Worm (Caenorhabditis elegans) whole organism, early embryonic: Measurements from ENCODE around the gene H14E04.3.

Experiments
- B0310.2 ChIP-seq: sonication (generic microtip); optimal IDR thresholded peaks from 2 replicates; lab custom pipeline; 2016; ENCODE audit warnings: mild to moderate bottlenecking, missing genetic modification characterization, missing compliant biosample characterization
- F13C5.2 ChIP-seq: sonication (generic microtip); optimal IDR thresholded peaks from 2 replicates; lab custom pipeline; 2017; ENCODE audit warnings: mild to moderate bottlenecking, missing genetic modification characterization, inconsistent platforms, missing compliant biosample characterization
- aly-1 ChIP-seq: sonication (generic microtip); optimal IDR thresholded peaks from 2 replicates; lab custom pipeline; 2016; ENCODE audit warnings: missing genetic modification characterization, missing compliant biosample characterization
- ama-1 ChIP-seq: fragments of 150-350 bp; optimal IDR thresholded peaks from 2 replicates; lab custom pipeline; 2014
- ceh-13 ChIP-seq: fragments of 200-800 bp; sonication (Bioruptor generic); optimal IDR thresholded peaks from 2 replicates; lab custom pipeline; 2018; ENCODE audit warnings: mild to moderate bottlenecking, missing genetic modification characterization, missing compliant biosample characterization
- ceh-36 ChIP-seq: sonication (generic microtip); optimal IDR thresholded peaks from 2 replicates; lab custom pipeline; 2016; ENCODE audit warnings: missing genetic modification characterization, inconsistent platforms, missing compliant biosample characterization
- ets-7 ChIP-seq: sonication (generic microtip); optimal IDR thresholded peaks from 2 replicates; lab custom pipeline; 2016; ENCODE audit warnings: missing genotype, missing genetic modification characterization, missing compliant biosample characterization
- flt-1 ChIP-seq: fragments of 200-800 bp; sonication (Bioruptor generic); IDR thresholded peaks from 2 replicates; pipeline ENCODE4 v1.3.6; 2022; ENCODE audit warnings: missing genetic modification characterization, missing compliant biosample characterization
- hmbx-1 ChIP-seq: sonication (generic microtip); optimal IDR thresholded peaks from 2 replicates; lab custom pipeline; 2016; ENCODE audit warnings: mild to moderate bottlenecking, missing genetic modification characterization, missing compliant biosample characterization
- hmg-4 ChIP-seq: fragments of 200-800 bp; sonication (Bioruptor generic); optimal IDR thresholded peaks from 2 replicates; lab custom pipeline; 2018; ENCODE audit warnings: mild to moderate bottlenecking, missing genetic modification characterization, missing compliant biosample characterization
- hnd-1 ChIP-seq: sonication (generic microtip); optimal IDR thresholded peaks from 2 replicates; lab custom pipeline; 2016; ENCODE audit warnings: missing genetic modification characterization, missing compliant biosample characterization
- pes-1 ChIP-seq: fragments of 200-800 bp; sonication (Bioruptor generic); IDR thresholded peaks from 2 replicates; pipeline ENCODE4 v1.3.6; 2022; ENCODE audit warnings: missing genetic modification reagents, missing genetic modification characterization, missing compliant biosample characterization
- scrt-1 ChIP-seq: fragments of 200-800 bp; sonication (Bioruptor generic); IDR thresholded peaks from 2 replicates; pipeline ENCODE4 v1.3.6; 2022; ENCODE audit warnings: missing genetic modification characterization, missing compliant biosample characterization
- sea-1 ChIP-seq: fragments of 200-800 bp; sonication (Bioruptor generic); conservative IDR thresholded peaks from 2 replicates; pipeline ENCODE4 v1.3.6; 2022; ENCODE audit warnings: missing genetic modification characterization, missing compliant biosample characterization
- tbx-11 ChIP-seq: fragments of 200-800 bp; sonication (Bioruptor generic); IDR thresholded peaks from 2 replicates; pipeline ENCODE4 v1.3.6; 2022; ENCODE audit warnings: missing genetic modification characterization, missing compliant biosample characterization
- tbx-37 ChIP-seq: fragments of 200-800 bp; sonication (Bioruptor generic); conservative IDR thresholded peaks from 2 replicates; pipeline ENCODE4 v1.3.6; 2022; ENCODE audit warnings: missing genetic modification reagents, missing genetic modification characterization, missing compliant biosample characterization
- tra-4 ChIP-seq: sonication (generic microtip); optimal IDR thresholded peaks from 2 replicates; lab custom pipeline; 2017; ENCODE audit warnings: missing genetic modification characterization, missing compliant biosample characterization

The H14E04.3 gene

DNA sequence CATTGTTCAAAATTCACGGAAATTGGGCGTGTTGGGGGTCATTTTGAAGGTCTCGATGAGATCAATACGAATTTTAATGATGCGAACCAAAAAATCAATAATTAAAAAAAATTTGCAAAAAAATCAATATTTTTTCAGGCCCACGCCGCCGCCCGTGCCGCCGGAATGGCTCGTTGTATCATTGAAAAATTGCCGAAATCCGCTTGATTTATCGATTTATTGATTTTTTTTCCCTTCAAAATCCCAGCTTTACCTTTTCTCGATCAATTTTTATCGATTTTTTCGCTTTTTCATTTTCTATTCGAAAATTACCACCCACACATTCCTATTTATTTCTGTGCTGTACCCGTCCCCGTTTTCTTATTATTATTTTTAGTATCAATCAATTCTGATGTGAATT lies 2.0 kb downstream of the H14E04.3 start:
- no peak for TF ChIP-seq tra-4
- no peak for TF ChIP-seq sea-1 (GFP tag; lab: Robert Waterston, UW)

DNA sequence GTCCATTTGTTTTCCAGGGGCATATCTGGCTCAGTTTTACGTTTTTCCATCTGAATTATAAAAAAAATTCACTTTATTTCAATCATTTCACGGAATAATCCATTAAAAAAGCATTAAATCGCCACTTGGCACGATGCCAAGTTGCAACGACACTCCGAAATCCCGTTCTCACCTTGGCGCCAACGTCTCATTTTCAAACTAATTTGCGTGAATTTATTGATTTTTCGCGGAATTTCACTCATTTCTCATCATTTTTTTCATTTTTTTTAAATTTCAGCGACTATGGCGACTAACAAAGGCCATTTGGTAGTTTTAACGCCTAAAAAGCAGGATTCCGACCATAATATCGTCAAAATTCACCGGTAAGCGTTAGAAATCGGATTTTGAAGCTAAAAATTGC lies 10.5 kb downstream of the H14E04.3 start, which contains the start of gene H14E04.2:
H14E04.2 (plus strand) TSS at position 276 of the 400 bp plus-strand sequence.
- TF ChIP-seq hmg-4 = no peak
- no peak for TF ChIP-seq tbx-37 (GFP tag; lab: Robert Waterston, UW)

DNA sequence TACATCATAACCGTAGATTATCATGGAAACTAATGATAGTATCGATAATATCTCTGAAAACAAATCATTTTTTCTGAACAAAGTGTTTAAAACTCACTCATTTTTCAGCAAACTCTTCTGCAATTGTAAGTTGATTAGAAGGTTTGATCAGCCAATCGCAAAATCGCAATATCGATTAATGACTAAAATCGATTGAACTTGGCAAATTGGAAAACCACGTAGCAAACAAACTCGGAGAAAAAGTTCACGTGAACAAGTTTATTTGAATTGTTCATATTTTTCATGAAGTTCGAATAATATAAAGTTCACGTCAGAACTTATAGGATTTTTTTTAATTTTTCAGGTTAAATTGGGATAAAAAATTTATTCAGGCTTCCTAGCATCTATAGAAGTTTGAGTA lies 14.5 kb downstream of the H14E04.3 start, which contains the start of gene H04J21.1:
H04J21.1 (minus strand) TSS at position 101 of the 400 bp plus-strand sequence.
- TF ChIP-seq tbx-11 (GFP tag; lab: Robert Waterston, UW) (no peak), ets-7 (tag; lab: Kevin White, UChicago) (no peak), hnd-1 (tag; lab: Kevin White, UChicago) (no peak), hmg-4 (no peak), aly-1 (tag; lab: Kevin White, UChicago) (no peak), ama-1 (no peak), flt-1 (GFP tag; lab: Robert Waterston, UW) (no peak), B0310.2 (no peak), scrt-1 (GFP tag; lab: Robert Waterston, UW) (no peak)

DNA sequence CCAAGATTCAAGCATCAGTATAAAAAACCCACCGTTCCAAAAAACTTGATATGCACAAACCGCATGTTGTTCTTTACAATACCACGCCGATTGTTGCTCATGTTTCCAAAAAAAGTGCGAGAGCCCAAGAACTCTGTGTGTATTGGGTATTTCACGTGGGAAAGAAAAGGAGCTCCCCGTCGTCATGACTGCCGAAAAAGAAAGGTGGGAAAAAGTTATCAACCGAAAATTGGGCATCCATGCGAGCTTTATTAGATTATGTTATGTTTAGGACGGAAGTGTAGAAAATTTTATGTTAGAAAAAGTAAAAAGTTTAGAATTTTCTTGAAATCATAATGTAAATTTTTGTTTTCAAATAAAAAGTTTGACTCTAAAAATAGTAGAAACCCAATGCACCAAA lies 18.0 kb downstream of the H14E04.3 start, which contains the start of gene H04J21.4:
H04J21.4 (minus strand) TSS at position 101 of the 400 bp plus-strand sequence.
- TF ChIP-seq flt-1 (GFP tag; lab: Robert Waterston, UW) = no peak
- no peak for TF ChIP-seq tbx-11 (GFP tag; lab: Robert Waterston, UW)
- TF ChIP-seq hmg-4 = no peak

DNA sequence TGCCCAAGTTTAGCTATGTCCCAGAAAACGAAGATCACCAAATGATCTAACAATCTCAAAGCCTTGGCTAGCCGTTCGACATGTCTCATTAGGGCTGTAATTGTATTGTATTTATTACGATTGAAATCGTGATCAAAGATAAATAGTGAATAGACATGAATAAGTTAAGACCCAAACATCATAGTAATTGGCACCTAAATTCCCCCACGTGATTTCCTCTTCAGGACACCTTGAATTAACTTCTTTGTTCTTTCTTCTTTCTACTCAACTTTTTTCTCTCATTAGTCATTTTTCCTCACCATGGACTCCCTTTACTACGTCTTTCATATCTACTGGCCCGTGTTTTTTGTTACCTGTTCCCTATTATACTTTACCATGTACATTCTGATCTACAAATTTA lies 23.7 kb downstream of the H14E04.3 start, which contains the start of gene srd-69:
srd-69 (plus strand) TSS at position 301 of the 400 bp plus-strand sequence.
- TF ChIP-seq B0310.2 (no peak), ets-7 (tag; lab: Kevin White, UChicago) (no peak), flt-1 (GFP tag; lab: Robert Waterston, UW) (no peak), F13C5.2 (tag; lab: Kevin White, UChicago) (no peak), ama-1 (no peak), tbx-11 (GFP tag; lab: Robert Waterston, UW) (no peak)

DNA sequence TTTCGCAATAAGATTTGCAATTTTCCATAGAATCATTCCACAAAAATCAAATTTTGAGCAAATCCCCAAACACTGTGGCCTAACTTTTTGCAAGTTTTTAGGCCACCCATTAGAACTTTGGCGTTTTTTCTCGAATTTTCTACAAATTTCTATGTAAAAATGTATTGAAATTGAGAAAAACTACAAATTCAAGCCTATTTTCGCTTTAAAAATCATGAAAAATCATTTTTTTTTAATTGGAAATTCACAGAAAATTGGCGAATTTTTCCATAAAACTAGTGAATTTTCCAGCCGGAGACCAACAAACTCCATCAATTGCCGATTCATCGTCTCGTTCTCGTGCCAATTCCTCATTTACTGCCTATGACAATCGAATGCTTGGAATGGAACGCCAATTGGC lies 36.4 kb downstream of the H14E04.3 start:
- TF ChIP-seq B0310.2 (no peak), tbx-37 (GFP tag; lab: Robert Waterston, UW) (no peak), tbx-11 (GFP tag; lab: Robert Waterston, UW) (no peak), F13C5.2 (tag; lab: Kevin White, UChicago) (no peak), aly-1 (tag; lab: Kevin White, UChicago) (no peak), hmbx-1 (tag; lab: Kevin White, UChicago) (no peak), hmg-4 (no peak), hnd-1 (tag; lab: Kevin White, UChicago) (no peak), scrt-1 (GFP tag; lab: Robert Waterston, UW) (no peak), ama-1 (no peak), ceh-13 (GFP tag; lab: Kevin White, UChicago) (no peak), flt-1 (GFP tag; lab: Robert Waterston, UW) (no peak), ets-7 (tag; lab: Kevin White, UChicago) (no peak), pes-1 (GFP tag; lab: Robert Waterston, UW) (no peak), tra-4 (no peak), sea-1 (GFP tag; lab: Robert Waterston, UW) (no peak), ceh-36 (tag; lab: Kevin White, UChicago) (no peak)

DNA sequence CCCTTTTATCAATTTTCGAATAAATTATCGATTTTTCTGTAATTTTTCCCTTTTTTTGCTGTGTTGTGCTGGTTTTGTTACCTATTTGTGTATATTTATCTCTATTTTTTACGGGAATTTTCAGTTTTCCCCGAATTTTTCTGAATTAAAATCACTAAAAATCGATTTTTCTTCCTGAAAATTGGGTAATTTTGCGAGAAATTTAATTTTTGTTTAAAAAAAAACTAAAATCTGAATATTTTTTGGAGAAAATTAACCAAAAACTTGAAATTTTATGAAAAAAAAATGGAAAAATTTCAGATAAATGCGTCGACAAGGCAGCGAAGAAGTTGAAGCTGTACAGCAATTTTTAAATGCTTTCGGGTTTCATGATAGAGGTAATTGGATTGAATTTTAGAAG lies 39.1 kb downstream of the H14E04.3 start, which contains the start of gene gip-1:
gip-1 (plus strand) TSS at position 301 of the 400 bp plus-strand sequence.
- TF ChIP-seq ceh-36 (tag; lab: Kevin White, UChicago) (no peak), hnd-1 (tag; lab: Kevin White, UChicago) (no peak), hmbx-1 (tag; lab: Kevin White, UChicago) (no peak), ama-1 (no peak), tbx-37 (GFP tag; lab: Robert Waterston, UW) (no peak), scrt-1 (GFP tag; lab: Robert Waterston, UW) (no peak), flt-1 (GFP tag; lab: Robert Waterston, UW) (no peak), F13C5.2 (tag; lab: Kevin White, UChicago) (no peak), hmg-4 (no peak), ets-7 (tag; lab: Kevin White, UChicago) (no peak), pes-1 (GFP tag; lab: Robert Waterston, UW) (no peak), tra-4 (no peak), ceh-13 (GFP tag; lab: Kevin White, UChicago) (no peak), tbx-11 (GFP tag; lab: Robert Waterston, UW) (no peak), aly-1 (tag; lab: Kevin White, UChicago) (no peak)

DNA sequence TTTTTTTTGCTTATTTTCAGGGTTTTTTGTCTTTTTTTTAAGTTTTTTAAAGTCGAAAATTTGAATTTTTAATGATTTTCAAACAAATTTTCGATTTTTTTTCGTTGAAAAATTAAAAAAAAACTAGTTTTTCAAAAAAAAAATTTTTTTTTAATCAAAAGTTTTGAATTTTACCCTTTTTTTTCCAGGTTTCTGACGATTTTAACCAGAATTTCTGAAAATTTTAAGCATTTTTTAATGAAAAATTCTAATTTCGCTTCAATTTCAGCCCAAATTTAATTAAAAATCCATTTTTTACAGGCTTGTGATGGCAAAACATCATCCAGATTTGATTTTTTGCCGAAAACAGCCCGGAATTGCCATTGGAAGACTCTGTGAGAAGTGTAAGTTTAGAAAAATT lies 43.1 kb downstream of the H14E04.3 start, which contains the start of gene phf-5:
phf-5 (plus strand) TSS at position 301 of the 400 bp plus-strand sequence.
- TF ChIP-seq sea-1 (GFP tag; lab: Robert Waterston, UW) (no peak), aly-1 (tag; lab: Kevin White, UChicago) (no peak), F13C5.2 (tag; lab: Kevin White, UChicago) (no peak), ets-7 (tag; lab: Kevin White, UChicago) (no peak), ama-1 (no peak), hnd-1 (tag; lab: Kevin White, UChicago) (no peak), pes-1 (GFP tag; lab: Robert Waterston, UW) (no peak), hmg-4 (no peak), hmbx-1 (tag; lab: Kevin White, UChicago) (no peak), B0310.2 (no peak), tbx-11 (GFP tag; lab: Robert Waterston, UW) (no peak)
